Fruit fly (Drosophila melanogaster) whole organism: ENCODE results near the gene Ugt35E2.

ENCODE experiments used
- CG8478 ChIP-seq: fragments of >200 bp; optimal IDR thresholded peaks from 2 replicates; lab custom pipeline; 2018; ENCODE audit warnings: inconsistent platforms
- Dll ChIP-seq: fragments of >200 bp; optimal IDR thresholded peaks from 2 replicates; lab custom pipeline; 2017
- pan ChIP-seq: fragments of >200 bp; optimal IDR thresholded peaks from 2 replicates; lab custom pipeline; 2017
- psq ChIP-seq: fragments of >200 bp; optimal IDR thresholded peaks from 2 replicates; lab custom pipeline; 2017
- usp ChIP-seq: fragments of >200 bp; optimal IDR thresholded peaks from 2 replicates; lab custom pipeline; 2017; ENCODE audit warnings: missing biosample characterization, missing genetic modification characterization, mixed read lengths

DNA sequence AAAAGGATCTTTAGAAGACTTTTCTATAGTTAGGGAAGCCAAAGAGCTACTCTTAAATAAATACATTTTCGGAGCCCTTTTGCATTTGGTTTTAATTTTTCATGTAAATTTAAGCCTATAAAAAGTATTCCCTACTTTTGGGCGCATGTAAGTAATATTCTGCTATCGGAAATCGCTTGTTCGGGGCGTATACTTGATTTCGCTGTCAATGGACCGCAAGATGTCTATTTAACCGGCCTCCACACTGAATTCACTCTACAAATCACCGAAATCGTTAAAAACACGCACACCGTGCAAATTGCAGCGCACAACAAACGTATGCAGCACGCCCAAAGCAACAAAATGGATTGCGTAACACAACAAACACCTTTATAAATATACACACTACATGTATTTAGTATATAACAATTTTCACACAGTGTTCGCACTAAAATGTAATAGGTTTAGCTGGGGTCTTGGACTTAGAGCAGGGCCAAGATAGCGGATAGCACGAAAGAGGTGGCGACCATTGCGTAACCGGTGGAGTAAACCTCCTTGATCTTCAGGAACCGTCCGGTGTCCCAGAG, 41.1 kb upstream of the Ugt35E2 start:
- no peak for TF ChIP-seq Dll (lab: Kevin White, UChicago)
- no peak for TF ChIP-seq psq (lab: Kevin White, UChicago)
- TF ChIP-seq usp (GFP tag; lab: Kevin White, UChicago): no peak
- TF ChIP-seq pan: no peak
- no peak for TF ChIP-seq CG8478 (lab: Kevin White, UChicago)
